Fruit fly (Drosophila melanogaster): ENCODE measurements around the gene bnk.

bnk gene

dm6 chr3R:31196731-31197130 is 3.6 kb downstream of the bnk start, which contains the start of gene CG1544:
TSS of gene CG1544 (plus strand) at chr3R:31196916.
- TF ChIP-seq CG7045 (GFP tag; optimal IDR thresholded peaks at IDR 0.05), result no peak
- no peak for TF ChIP-seq Clk (GFP tag; optimal IDR thresholded peaks at IDR 0.05)
- TF ChIP-seq ovo (GFP tag; optimal IDR thresholded peaks at IDR 0.05), result no peak
- TF ChIP-seq Crg-1 (GFP tag; optimal IDR thresholded peaks at IDR 0.05), result no peak
- TF ChIP-seq Mnt (GFP tag; optimal IDR thresholded peaks at IDR 0.05), result peak; percentile 53
- TF ChIP-seq CG33017 (tag; optimal IDR thresholded peaks at IDR 0.05), result no peak
- TF ChIP-seq pad (GFP tag; optimal IDR thresholded peaks at IDR 0.05), result no peak
- TF ChIP-seq toe (GFP tag; optimal IDR thresholded peaks at IDR 0.05), result no peak
- no peak for TF ChIP-seq kay (GFP tag; ENCODE audit: borderline replicate concordance)
- peak; percentile 61 for TF ChIP-seq bab1 (GFP tag; optimal IDR thresholded peaks at IDR 0.05)
- TF ChIP-seq CG11617 (GFP tag; optimal IDR thresholded peaks at IDR 0.05), result no peak
- TF ChIP-seq cic (GFP tag; optimal IDR thresholded peaks at IDR 0.05), result peak; percentile 61
- TF ChIP-seq CG1620 (GFP tag; optimal IDR thresholded peaks at IDR 0.05), result no peak
- no peak for TF ChIP-seq cnc (optimal IDR thresholded peaks at IDR 0.05)
- TF ChIP-seq tj (GFP tag; optimal IDR thresholded peaks at IDR 0.05), result peak; percentile 27
- TF ChIP-seq CG5204 (GFP tag; optimal IDR thresholded peaks at IDR 0.05), result no peak
- no peak for TF ChIP-seq CG7101 (tag; optimal IDR thresholded peaks at IDR 0.05)
- TF ChIP-seq CG14711 (tag; optimal IDR thresholded peaks at IDR 0.05), result no peak
- peak; percentile 22 for TF ChIP-seq CG12768 (GFP tag; optimal IDR thresholded peaks at IDR 0.05)
- TF ChIP-seq Hr96 (GFP tag; optimal IDR thresholded peaks at IDR 0.05), result no peak

DNA sequence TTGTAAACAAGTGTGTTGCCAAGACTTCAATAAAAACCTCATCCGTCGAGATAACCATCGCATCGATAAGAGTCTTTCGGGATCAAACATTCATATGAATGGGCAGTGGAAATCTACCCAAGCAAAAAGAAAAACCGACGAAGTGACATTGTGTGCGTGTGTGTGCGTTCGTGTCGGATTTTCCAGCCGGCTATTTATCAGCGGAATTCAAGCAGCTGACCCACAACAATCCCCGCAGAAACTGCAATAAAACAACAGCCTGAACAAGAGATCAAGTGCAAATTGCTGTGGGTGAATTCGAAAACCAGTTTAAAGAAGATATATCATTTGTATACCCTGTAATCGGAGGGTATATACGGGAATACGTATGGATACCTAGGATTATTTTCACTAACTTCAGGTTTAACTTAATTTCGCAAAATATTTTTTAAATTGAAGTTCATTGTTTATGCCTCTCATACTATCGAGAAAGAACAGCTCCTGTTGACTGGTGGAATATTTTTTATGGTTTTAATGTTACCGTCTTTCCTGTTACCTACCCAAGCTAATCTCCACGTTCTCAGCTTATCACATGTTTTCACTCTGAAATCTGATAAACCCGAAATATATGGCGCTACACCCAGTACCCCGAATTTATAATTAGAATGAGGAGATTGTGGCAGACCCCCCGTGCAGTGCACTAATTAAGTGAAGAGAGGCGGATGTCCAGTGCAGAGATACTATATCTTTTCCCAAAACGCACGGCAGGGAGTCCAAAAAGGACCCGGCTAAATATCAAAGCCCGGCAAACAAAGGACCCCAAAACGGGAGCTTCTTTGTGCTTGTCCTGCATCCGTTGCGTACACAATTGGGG is 4.2 kb downstream of the bnk start:
- TF ChIP-seq cic (GFP tag; optimal IDR thresholded peaks at IDR 0.05) (no peak), CG7101 (tag; optimal IDR thresholded peaks at IDR 0.05) (no peak), CG11617 (GFP tag; optimal IDR thresholded peaks at IDR 0.05) (no peak), CG14711 (tag; optimal IDR thresholded peaks at IDR 0.05) (no peak), CG33017 (tag; optimal IDR thresholded peaks at IDR 0.05) (no peak), Crg-1 (GFP tag; optimal IDR thresholded peaks at IDR 0.05) (no peak), cnc (optimal IDR thresholded peaks at IDR 0.05) (no peak)

- TF ChIP-seq CG1620 (GFP tag; optimal IDR thresholded peaks at IDR 0.05), result no peak
- no peak for TF ChIP-seq cic (GFP tag; optimal IDR thresholded peaks at IDR 0.05)
- no peak for TF ChIP-seq bab1 (GFP tag; optimal IDR thresholded peaks at IDR 0.05)
- TF ChIP-seq Mnt (GFP tag; optimal IDR thresholded peaks at IDR 0.05), result no peak
- TF ChIP-seq CG14711 (tag; optimal IDR thresholded peaks at IDR 0.05), result no peak
- TF ChIP-seq kay (GFP tag; ENCODE audit: borderline replicate concordance), result no peak
- TF ChIP-seq CG5204 (GFP tag; optimal IDR thresholded peaks at IDR 0.05), result no peak
- no peak for TF ChIP-seq Clk (GFP tag; optimal IDR thresholded peaks at IDR 0.05)
- no peak for TF ChIP-seq CG33017 (tag; optimal IDR thresholded peaks at IDR 0.05)
- no peak for TF ChIP-seq Hr96 (GFP tag; optimal IDR thresholded peaks at IDR 0.05)
Measured at dm6 chr3R:31210630-31211029, 17.5 kb downstream of the bnk start, which contains the start of gene chp. TSS of gene chp (minus strand) at chr3R:31210730.

dm6 chr3R:31213227-31213626 is 20.1 kb downstream of the bnk start, which contains the start of the genes Zwilch and CG1542:
TSS of gene Zwilch (minus strand) at chr3R:31213376.
TSS of gene CG1542 (plus strand) at chr3R:31213458.
- TF ChIP-seq CG14711 (tag; optimal IDR thresholded peaks at IDR 0.05), result no peak
- TF ChIP-seq bab1 (GFP tag; optimal IDR thresholded peaks at IDR 0.05), result peak; percentile 35
- peak; percentile 98 for TF ChIP-seq Mnt (GFP tag; optimal IDR thresholded peaks at IDR 0.05)

dm6 chr3R:31215830-31216229 is 22.7 kb downstream of the bnk start, which contains the start of gene CG15561:
TSS of gene CG15561 (minus strand) at chr3R:31215942.
- peak; percentile 28 for TF ChIP-seq cic (GFP tag; optimal IDR thresholded peaks at IDR 0.05)
- peak; percentile 34 for TF ChIP-seq CG14711 (tag; optimal IDR thresholded peaks at IDR 0.05)
- TF ChIP-seq CG11617 (GFP tag; optimal IDR thresholded peaks at IDR 0.05), result no peak
- no peak for TF ChIP-seq CG12768 (GFP tag; optimal IDR thresholded peaks at IDR 0.05)
- peak; percentile 39 for TF ChIP-seq pad (GFP tag; optimal IDR thresholded peaks at IDR 0.05)
- TF ChIP-seq CG33017 (tag; optimal IDR thresholded peaks at IDR 0.05), result no peak
- TF ChIP-seq toe (GFP tag; optimal IDR thresholded peaks at IDR 0.05), result no peak
- peak; percentile 86 for TF ChIP-seq bab1 (GFP tag; optimal IDR thresholded peaks at IDR 0.05)
- TF ChIP-seq CG5204 (GFP tag; optimal IDR thresholded peaks at IDR 0.05), result no peak
- TF ChIP-seq Clk (GFP tag; optimal IDR thresholded peaks at IDR 0.05), result no peak
- TF ChIP-seq kay (GFP tag; ENCODE audit: borderline replicate concordance), result no peak
- no peak for TF ChIP-seq CG7045 (GFP tag; optimal IDR thresholded peaks at IDR 0.05)
- TF ChIP-seq Crg-1 (GFP tag; optimal IDR thresholded peaks at IDR 0.05), result peak; percentile 60
- TF ChIP-seq tj (GFP tag; optimal IDR thresholded peaks at IDR 0.05), result peak; percentile 21
- peak; percentile 23 for TF ChIP-seq CG1620 (GFP tag; optimal IDR thresholded peaks at IDR 0.05)
- no peak for TF ChIP-seq ovo (GFP tag; optimal IDR thresholded peaks at IDR 0.05)
- TF ChIP-seq Hr96 (GFP tag; optimal IDR thresholded peaks at IDR 0.05), result no peak
- peak; percentile 46 for TF ChIP-seq CG7101 (tag; optimal IDR thresholded peaks at IDR 0.05)
- no peak for TF ChIP-seq cnc (optimal IDR thresholded peaks at IDR 0.05)
- TF ChIP-seq Mnt (GFP tag; optimal IDR thresholded peaks at IDR 0.05), result peak; percentile 100

DNA sequence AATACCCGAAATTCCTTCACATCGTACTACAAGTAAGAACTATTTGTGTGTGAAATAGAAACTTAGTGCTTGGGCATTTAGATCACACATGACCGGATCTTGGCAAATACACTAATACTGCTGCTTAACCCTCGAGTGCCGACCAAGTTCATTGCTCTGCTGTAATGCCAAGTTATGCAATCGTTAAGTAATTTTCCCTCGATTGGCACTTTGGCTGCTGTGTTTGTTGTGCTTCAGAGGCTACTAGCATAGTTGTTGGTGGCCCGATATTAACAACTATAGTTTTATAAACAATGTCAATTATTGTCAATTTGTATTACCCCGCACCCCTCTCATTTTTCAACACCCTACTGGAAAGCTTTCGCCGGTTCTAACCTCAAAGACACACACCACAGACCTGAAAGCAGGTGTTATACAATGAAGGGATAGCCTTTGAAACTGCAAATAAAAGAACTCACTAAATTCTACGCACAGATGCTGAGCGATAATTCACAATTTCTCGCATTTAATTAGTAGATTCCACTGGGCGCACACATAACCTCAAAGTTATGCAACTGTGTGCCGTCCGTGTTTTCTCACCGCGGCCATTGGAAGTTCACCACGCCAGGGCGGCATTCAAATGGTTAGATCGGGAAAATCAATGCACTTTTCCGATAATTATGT is 25.2 kb downstream of the bnk start:
- TF ChIP-seq CG7101 (tag; optimal IDR thresholded peaks at IDR 0.05) (peak; percentile 0), tj (GFP tag; optimal IDR thresholded peaks at IDR 0.05) (peak; percentile 35), cic (GFP tag; optimal IDR thresholded peaks at IDR 0.05) (peak; percentile 37), CG5204 (GFP tag; optimal IDR thresholded peaks at IDR 0.05) (no peak), CG12768 (GFP tag; optimal IDR thresholded peaks at IDR 0.05) (peak; percentile 56), Hr96 (GFP tag; optimal IDR thresholded peaks at IDR 0.05) (no peak), bab1 (GFP tag; optimal IDR thresholded peaks at IDR 0.05) (peak; percentile 42), ovo (GFP tag; optimal IDR thresholded peaks at IDR 0.05) (peak; percentile 49), cnc (optimal IDR thresholded peaks at IDR 0.05) (no peak), CG33017 (tag; optimal IDR thresholded peaks at IDR 0.05) (peak; percentile 37), pad (GFP tag; optimal IDR thresholded peaks at IDR 0.05) (peak; percentile 34), Crg-1 (GFP tag; optimal IDR thresholded peaks at IDR 0.05) (peak; percentile 21), Clk (GFP tag; optimal IDR thresholded peaks at IDR 0.05) (peak; percentile 15), CG14711 (tag; optimal IDR thresholded peaks at IDR 0.05) (no peak), Mnt (GFP tag; optimal IDR thresholded peaks at IDR 0.05) (peak; percentile 71), kay (GFP tag; ENCODE audit: borderline replicate concordance) (no peak), CG7045 (GFP tag; optimal IDR thresholded peaks at IDR 0.05) (no peak), CG11617 (GFP tag; optimal IDR thresholded peaks at IDR 0.05) (peak; percentile 64), toe (GFP tag; optimal IDR thresholded peaks at IDR 0.05) (no peak), CG1620 (GFP tag; optimal IDR thresholded peaks at IDR 0.05) (peak; percentile 7)
